Worm (Caenorhabditis elegans): ENCODE results near the gene ZK1128.1.

- TF ChIP-seq tra-4 (tag; optimal IDR thresholded peaks at IDR 0.05) (no peak), flt-1 (GFP tag; IDR thresholded peaks at IDR 0.05) (no peak), ceh-13 (GFP tag; optimal IDR thresholded peaks at IDR 0.05) (no peak)
Measured at ce11 chrIII:10150710-10151109, 36.1 kb upstream of the ZK1128.1 start.

Measured in whole organism, early embryonic.